Worm (Caenorhabditis elegans): Measurements from ENCODE around the gene C09G9.8.

The C09G9.8 gene

ce11 chrIV:8872958-8873357, 8.3 kb upstream of the C09G9.8 start, which contains the start of gene C09G9.3:
Gene C09G9.3 (minus strand): TSS chrIV:8873058.
- no peak for TF ChIP-seq aly-1 (tag; optimal IDR thresholded peaks at IDR 0.05)
- no peak for TF ChIP-seq ceh-36 (tag; optimal IDR thresholded peaks at IDR 0.05)
- TF ChIP-seq sea-1 (GFP tag; conservative IDR thresholded peaks at IDR 0.05), result no peak
- TF ChIP-seq hmg-4 (GFP tag; optimal IDR thresholded peaks at IDR 0.05), result no peak

- no peak for TF ChIP-seq pes-1 (GFP tag; IDR thresholded peaks at IDR 0.05)
- TF ChIP-seq tbx-11 (GFP tag; IDR thresholded peaks at IDR 0.05), result no peak
- TF ChIP-seq hmbx-1 (tag; optimal IDR thresholded peaks at IDR 0.05), result no peak
- TF ChIP-seq ama-1 (optimal IDR thresholded peaks at IDR 0.05), result no peak
- no peak for TF ChIP-seq hmg-4 (GFP tag; optimal IDR thresholded peaks at IDR 0.05)
- no peak for TF ChIP-seq flt-1 (GFP tag; IDR thresholded peaks at IDR 0.05)
- no peak for TF ChIP-seq scrt-1 (GFP tag; IDR thresholded peaks at IDR 0.05)
- no peak for TF ChIP-seq tbx-37 (GFP tag; conservative IDR thresholded peaks at IDR 0.05)
- TF ChIP-seq F13C5.2 (tag; optimal IDR thresholded peaks at IDR 0.05), result no peak
- TF ChIP-seq ceh-36 (tag; optimal IDR thresholded peaks at IDR 0.05), result no peak
- TF ChIP-seq ets-7 (tag; optimal IDR thresholded peaks at IDR 0.05), result no peak
- TF ChIP-seq aly-1 (tag; optimal IDR thresholded peaks at IDR 0.05), result no peak
- TF ChIP-seq ceh-13 (GFP tag; optimal IDR thresholded peaks at IDR 0.05), result no peak
- no peak for TF ChIP-seq hnd-1 (tag; optimal IDR thresholded peaks at IDR 0.05)
- TF ChIP-seq sea-1 (GFP tag; conservative IDR thresholded peaks at IDR 0.05), result no peak
- TF ChIP-seq B0310.2 (tag; optimal IDR thresholded peaks at IDR 0.05), result no peak
- TF ChIP-seq tra-4 (tag; optimal IDR thresholded peaks at IDR 0.05), result no peak
These were observed 7.4 kb upstream of the C09G9.8 start, which contains the start of gene hdl-2 for ce11 chrIV:8873847-8874246. Gene hdl-2 (plus strand): TSS chrIV:8874147.

ce11 chrIV:8879810-8880209, 1.5 kb upstream of the C09G9.8 start, which contains the start of gene npax-4:
Gene npax-4 (minus strand): TSS chrIV:8879910.
- TF ChIP-seq B0310.2 (tag; optimal IDR thresholded peaks at IDR 0.05) (no peak), tbx-37 (GFP tag; conservative IDR thresholded peaks at IDR 0.05) (no peak)

- TF ChIP-seq F13C5.2 (tag; optimal IDR thresholded peaks at IDR 0.05), result no peak
- no peak for TF ChIP-seq tbx-37 (GFP tag; conservative IDR thresholded peaks at IDR 0.05)
These were observed 4.9 kb downstream of the C09G9.8 start, which contains the start of gene C09G9.5 for ce11 chrIV:8886228-8886627. Gene C09G9.5 (plus strand): TSS chrIV:8886528.

ce11 chrIV:8888525-8889026, 7.3 kb downstream of the C09G9.8 start, which contains the start of gene oma-1:
Gene oma-1 (plus strand): TSS chrIV:8888976.
- TF ChIP-seq flt-1 (GFP tag; IDR thresholded peaks at IDR 0.05) (no peak), F13C5.2 (tag; optimal IDR thresholded peaks at IDR 0.05) (no peak), tbx-37 (GFP tag; conservative IDR thresholded peaks at IDR 0.05) (no peak), ama-1 (optimal IDR thresholded peaks at IDR 0.05) (no peak)

- no peak for TF ChIP-seq ceh-36 (tag; optimal IDR thresholded peaks at IDR 0.05)
- TF ChIP-seq ets-7 (tag; optimal IDR thresholded peaks at IDR 0.05), result no peak
- no peak for TF ChIP-seq hmbx-1 (tag; optimal IDR thresholded peaks at IDR 0.05)
- no peak for TF ChIP-seq ceh-13 (GFP tag; optimal IDR thresholded peaks at IDR 0.05)
- TF ChIP-seq F13C5.2 (tag; optimal IDR thresholded peaks at IDR 0.05), result no peak
- TF ChIP-seq ama-1 (optimal IDR thresholded peaks at IDR 0.05), result no peak
- no peak for TF ChIP-seq pes-1 (GFP tag; IDR thresholded peaks at IDR 0.05)
- TF ChIP-seq tbx-11 (GFP tag; IDR thresholded peaks at IDR 0.05), result no peak
- TF ChIP-seq sea-1 (GFP tag; conservative IDR thresholded peaks at IDR 0.05), result no peak
- TF ChIP-seq tbx-37 (GFP tag; conservative IDR thresholded peaks at IDR 0.05), result no peak
- TF ChIP-seq hmg-4 (GFP tag; optimal IDR thresholded peaks at IDR 0.05), result no peak
- TF ChIP-seq tra-4 (tag; optimal IDR thresholded peaks at IDR 0.05), result no peak
- TF ChIP-seq scrt-1 (GFP tag; IDR thresholded peaks at IDR 0.05), result no peak
- TF ChIP-seq B0310.2 (tag; optimal IDR thresholded peaks at IDR 0.05), result no peak
- no peak for TF ChIP-seq aly-1 (tag; optimal IDR thresholded peaks at IDR 0.05)
- TF ChIP-seq flt-1 (GFP tag; IDR thresholded peaks at IDR 0.05), result no peak
- no peak for TF ChIP-seq hnd-1 (tag; optimal IDR thresholded peaks at IDR 0.05)
These were observed 9.8 kb downstream of the C09G9.8 start, which contains the start of gene spr-2 for ce11 chrIV:8891131-8891530. Gene spr-2 (plus strand): TSS chrIV:8891462.

- TF ChIP-seq tbx-37 (GFP tag; conservative IDR thresholded peaks at IDR 0.05) (no peak), ceh-36 (tag; optimal IDR thresholded peaks at IDR 0.05) (no peak), hmg-4 (GFP tag; optimal IDR thresholded peaks at IDR 0.05) (no peak), sea-1 (GFP tag; conservative IDR thresholded peaks at IDR 0.05) (no peak), B0310.2 (tag; optimal IDR thresholded peaks at IDR 0.05) (no peak), F13C5.2 (tag; optimal IDR thresholded peaks at IDR 0.05) (no peak), tra-4 (tag; optimal IDR thresholded peaks at IDR 0.05) (no peak), hnd-1 (tag; optimal IDR thresholded peaks at IDR 0.05) (no peak), tbx-11 (GFP tag; IDR thresholded peaks at IDR 0.05) (no peak), aly-1 (tag; optimal IDR thresholded peaks at IDR 0.05) (no peak), scrt-1 (GFP tag; IDR thresholded peaks at IDR 0.05) (no peak)
These were observed 11.3 kb downstream of the C09G9.8 start, which contains the start of gene C27B7.2 for ce11 chrIV:8892558-8892957. Gene C27B7.2 (plus strand): TSS chrIV:8892858.

- TF ChIP-seq F13C5.2 (tag; optimal IDR thresholded peaks at IDR 0.05) (peak; percentile 7), aly-1 (tag; optimal IDR thresholded peaks at IDR 0.05) (no peak)
These were observed 12.5 kb downstream of the C09G9.8 start, which contains the start of gene rad-54.L2 for ce11 chrIV:8893746-8894145. Gene rad-54.L2 (plus strand): TSS chrIV:8894077.

- no peak for TF ChIP-seq hmg-4 (GFP tag; optimal IDR thresholded peaks at IDR 0.05)
- TF ChIP-seq aly-1 (tag; optimal IDR thresholded peaks at IDR 0.05), result no peak
- TF ChIP-seq flt-1 (GFP tag; IDR thresholded peaks at IDR 0.05), result no peak
- TF ChIP-seq hmbx-1 (tag; optimal IDR thresholded peaks at IDR 0.05), result no peak
- no peak for TF ChIP-seq ceh-13 (GFP tag; optimal IDR thresholded peaks at IDR 0.05)
- TF ChIP-seq tra-4 (tag; optimal IDR thresholded peaks at IDR 0.05), result no peak
- no peak for TF ChIP-seq scrt-1 (GFP tag; IDR thresholded peaks at IDR 0.05)
These were observed 20.1 kb downstream of the C09G9.8 start, which contains the start of gene C27B7.5 for ce11 chrIV:8901346-8901745. Gene C27B7.5 (plus strand): TSS chrIV:8901646.
